Fruit fly (Drosophila melanogaster) whole organism, embryonic: Measurements from ENCODE around the gene Sk2.
A peak's percentile ranks its signal among the peaks of the same experiment; 100 is the strongest.

Source experiments
- C15 ChIP-seq: fragments of 200-800 bp; sonication (Bioruptor generic); IDR thresholded peaks from 3 replicates; pipeline ENCODE4 v1.3.6; 2022; ENCODE audit warnings: missing biosample characterization, missing genetic modification characterization
- CG1024 ChIP-seq: fragments of 200-800 bp; sonication (Bioruptor generic); IDR thresholded peaks from 2 replicates; pipeline ENCODE4 v1.3.6; 2022; ENCODE audit warnings: missing biosample characterization, missing genetic modification characterization
- CG10959 ChIP-seq: fragments of 200-800 bp; sonication (Bioruptor generic); IDR thresholded peaks from 2 replicates; pipeline ENCODE4 v1.3.6; 2022; ENCODE audit warnings: missing biosample characterization, missing genetic modification characterization
- CG11696 ChIP-seq: fragments of 200-800 bp; sonication (Bioruptor generic); IDR thresholded peaks from 2 replicates; pipeline ENCODE4 v1.3.6; 2022; ENCODE audit warnings: missing biosample characterization, missing genetic modification characterization
- CG12071 ChIP-seq: fragments of 200-800 bp; sonication (Bioruptor generic); optimal IDR thresholded peaks from 3 replicates; lab custom pipeline; 2018; ENCODE audit warnings: missing biosample characterization, mild to moderate bottlenecking, missing genetic modification characterization
- CG12104 ChIP-seq: fragments of 200-800 bp; sonication (Bioruptor generic); optimal IDR thresholded peaks from 3 replicates; lab custom pipeline; 2016; ENCODE audit warnings: missing biosample characterization, missing genetic modification characterization
- CG12299 ChIP-seq: fragments of 200-800 bp; sonication (Bioruptor generic); optimal IDR thresholded peaks from 2 replicates; lab custom pipeline; 2018; ENCODE audit warnings: missing biosample characterization, mild to moderate bottlenecking, missing genetic modification characterization
- CG15269 ChIP-seq: fragments of 200-800 bp; sonication (Bioruptor generic); optimal IDR thresholded peaks from 2 replicates; lab custom pipeline; 2018; ENCODE audit warnings: missing biosample characterization, mild to moderate bottlenecking, missing genetic modification characterization, moderate library complexity
- CG17328 ChIP-seq: fragments of 200-800 bp; sonication (Bioruptor generic); IDR thresholded peaks from 2 replicates; pipeline ENCODE4 v1.3.6; 2022; ENCODE audit warnings: missing biosample characterization, missing genetic modification characterization
- CG1792 ChIP-seq: fragments of 200-800 bp; sonication (Bioruptor generic); optimal IDR thresholded peaks from 2 replicates; lab custom pipeline; 2016; ENCODE audit warnings: missing biosample characterization, missing genetic modification characterization
- CG31388 ChIP-seq: fragments of 200-800 bp; sonication (Bioruptor generic); optimal IDR thresholded peaks from 2 replicates; lab custom pipeline; 2016; ENCODE audit warnings: missing biosample characterization, missing genetic modification characterization
- CG32772 ChIP-seq: fragments of 200-800 bp; sonication (Bioruptor generic); IDR thresholded peaks from 2 replicates; pipeline ENCODE4 v1.3.6; 2022; ENCODE audit warnings: missing biosample characterization, missing genetic modification characterization
- CG4617 ChIP-seq: fragments of 200-800 bp; sonication (Bioruptor generic); optimal IDR thresholded peaks from 3 replicates; lab custom pipeline; 2016; ENCODE audit warnings: missing biosample characterization, missing genetic modification characterization, borderline replicate concordance
- CG5953 ChIP-seq: fragments of 200-800 bp; sonication (Bioruptor generic); IDR thresholded peaks from 2 replicates; pipeline ENCODE4 v1.3.6; 2022; ENCODE audit warnings: missing biosample characterization, missing genetic modification characterization
- CG9437 ChIP-seq: fragments of 200-800 bp; sonication (Bioruptor generic); optimal IDR thresholded peaks from 2 replicates; lab custom pipeline; 2018; ENCODE audit warnings: missing biosample characterization, mild to moderate bottlenecking, missing genetic modification characterization
- CG9727 ChIP-seq: fragments of 200-800 bp; sonication (Bioruptor generic); optimal IDR thresholded peaks from 3 replicates; lab custom pipeline; 2017; ENCODE audit warnings: missing biosample characterization, mild to moderate bottlenecking, missing genetic modification characterization
- Chrac-16 ChIP-seq: fragments of 200-800 bp; sonication (Bioruptor generic); optimal IDR thresholded peaks from 3 replicates; lab custom pipeline; 2016; ENCODE audit warnings: missing biosample characterization, missing genetic modification characterization
- Dbx ChIP-seq: fragments of 200-800 bp; sonication (Bioruptor generic); IDR thresholded peaks from 3 replicates; pipeline ENCODE4 v1.3.6; 2022; ENCODE audit warnings: missing biosample characterization, missing genetic modification characterization
- Hey ChIP-seq: fragments of 200-800 bp; sonication (Bioruptor generic); optimal IDR thresholded peaks from 3 replicates; lab custom pipeline; 2018; ENCODE audit warnings: missing biosample characterization, mild to moderate bottlenecking, missing genetic modification characterization
- Hmr ChIP-seq: fragments of 200-800 bp; sonication (Bioruptor generic); optimal IDR thresholded peaks from 3 replicates; lab custom pipeline; 2017; ENCODE audit warnings: mild to moderate bottlenecking, missing biosample characterization, missing genetic modification reagents, missing genetic modification characterization
- Hr39 ChIP-seq: fragments of >200 bp; optimal IDR thresholded peaks from 2 replicates; lab custom pipeline; 2017
- MESR4 ChIP-seq: fragments of 200-800 bp; sonication (Bioruptor generic); optimal IDR thresholded peaks from 2 replicates; lab custom pipeline; 2018; ENCODE audit warnings: missing biosample characterization, mild to moderate bottlenecking, missing genetic modification characterization, moderate library complexity
- NfI ChIP-seq: fragments of 200-800 bp; sonication (Bioruptor generic); optimal IDR thresholded peaks from 3 replicates; lab custom pipeline; 2018; ENCODE audit warnings: missing biosample characterization, mild to moderate bottlenecking, missing genetic modification characterization, moderate library complexity
- Opbp ChIP-seq: fragments of 200-800 bp; sonication (Bioruptor generic); IDR thresholded peaks from 3 replicates; pipeline ENCODE4 v1.3.6; 2022; ENCODE audit warnings: missing biosample characterization, missing genetic modification characterization; ENCODE audit not compliant: partially characterized antibody
- PHDP ChIP-seq: fragments of 200-800 bp; sonication (Bioruptor generic); optimal IDR thresholded peaks from 3 replicates; lab custom pipeline; 2018; ENCODE audit warnings: missing biosample characterization, mild to moderate bottlenecking, missing genetic modification characterization, moderate library complexity
- Ptx1 ChIP-seq: fragments of 200-800 bp; sonication (Bioruptor generic); IDR thresholded peaks from 2 replicates; pipeline ENCODE4 v1.3.6; 2022; ENCODE audit warnings: missing biosample characterization, missing genetic modification characterization
- Stat92E ChIP-seq, 3 experiments: fragments of >200 bp in 2 of 3; fragments of 200-800 bp in 1 of 3; sonication (Bioruptor generic) in 1 of 3; optimal IDR thresholded peaks; 2 replicates each; lab custom pipeline; 2017 to 2019; ENCODE audit warnings: missing biosample characterization in 3 of 3, missing genetic modification characterization in 3 of 3, mild to moderate bottlenecking in 1 of 3, moderate library complexity in 1 of 3
- Taf1 ChIP-seq: fragments of 200-800 bp; sonication (Bioruptor generic); IDR thresholded peaks from 2 replicates; pipeline ENCODE4 v1.3.6; 2022; ENCODE audit warnings: missing biosample characterization, missing genetic modification characterization
- Usf ChIP-seq: fragments of 200-800 bp; sonication (Bioruptor generic); optimal IDR thresholded peaks from 2 replicates; lab custom pipeline; 2017; ENCODE audit warnings: missing genotype, missing biosample characterization, missing genetic modification characterization
- ac ChIP-seq: fragments of 200-800 bp; sonication (Bioruptor generic); optimal IDR thresholded peaks from 3 replicates; lab custom pipeline; 2017; ENCODE audit warnings: missing biosample characterization, mild to moderate bottlenecking, missing genetic modification characterization
- bbx ChIP-seq: fragments of 200-800 bp; sonication (Bioruptor generic); IDR thresholded peaks from 2 replicates; pipeline ENCODE4 v1.3.6; 2022; ENCODE audit warnings: missing biosample characterization, missing genetic modification characterization; ENCODE audit not compliant: partially characterized antibody
- crc ChIP-seq: fragments of 200-800 bp; sonication (Bioruptor generic); optimal IDR thresholded peaks from 2 replicates; lab custom pipeline; 2016; ENCODE audit warnings: missing biosample characterization, missing genetic modification characterization
- dati ChIP-seq: fragments of 200-800 bp; sonication (Bioruptor generic); IDR thresholded peaks from 2 replicates; pipeline ENCODE4 v1.3.6; 2022; ENCODE audit warnings: missing biosample characterization, missing genetic modification characterization
- ewg ChIP-seq: fragments of 200-800 bp; sonication (Bioruptor generic); optimal IDR thresholded peaks from 3 replicates; lab custom pipeline; 2017; ENCODE audit warnings: mild to moderate bottlenecking, missing biosample characterization, missing genetic modification reagents, missing genetic modification characterization
- gce ChIP-seq: fragments of 200-800 bp; sonication (Bioruptor generic); IDR thresholded peaks from 3 replicates; pipeline ENCODE4 v1.3.6; 2022; ENCODE audit warnings: missing biosample characterization, missing genetic modification characterization
- gcm2 ChIP-seq: fragments of 200-800 bp; sonication (Bioruptor generic); optimal IDR thresholded peaks from 2 replicates; lab custom pipeline; 2016; ENCODE audit warnings: missing biosample characterization, missing genetic modification characterization
- gfzf ChIP-seq: fragments of 200-800 bp; sonication (Bioruptor generic); optimal IDR thresholded peaks from 2 replicates; lab custom pipeline; 2016; ENCODE audit warnings: missing biosample characterization, mild to moderate bottlenecking, missing genetic modification characterization, moderate library complexity
- gt ChIP-seq: fragments of 200-800 bp; sonication (Bioruptor generic); IDR thresholded peaks from 2 replicates; pipeline ENCODE4 v1.3.6; 2022; ENCODE audit warnings: missing biosample characterization, missing genetic modification characterization
- her ChIP-seq: fragments of 200-800 bp; sonication (Bioruptor generic); optimal IDR thresholded peaks from 2 replicates; lab custom pipeline; 2016; ENCODE audit warnings: missing biosample characterization, missing genetic modification characterization
- mirr ChIP-seq: fragments of 200-800 bp; sonication (Bioruptor generic); optimal IDR thresholded peaks from 3 replicates; lab custom pipeline; 2018; ENCODE audit warnings: missing biosample characterization, mild to moderate bottlenecking, missing genetic modification characterization
- pb ChIP-seq: fragments of 200-800 bp; sonication (Bioruptor generic); optimal IDR thresholded peaks from 3 replicates; lab custom pipeline; 2016; ENCODE audit warnings: missing biosample characterization, missing genetic modification characterization
- psq ChIP-seq: fragments of 200-800 bp; sonication (Bioruptor generic); optimal IDR thresholded peaks from 2 replicates; lab custom pipeline; 2017; ENCODE audit warnings: missing biosample characterization, missing genetic modification characterization
- pum ChIP-seq: fragments of 200-800 bp; sonication (Bioruptor generic); optimal IDR thresholded peaks from 2 replicates; lab custom pipeline; 2016; ENCODE audit warnings: missing biosample characterization, missing genetic modification characterization
- sd ChIP-seq: fragments of 200-800 bp; sonication (Bioruptor generic); optimal IDR thresholded peaks from 3 replicates; lab custom pipeline; 2018; ENCODE audit warnings: missing biosample characterization, mild to moderate bottlenecking, missing genetic modification characterization, moderate library complexity
- seq ChIP-seq: fragments of 200-800 bp; sonication (Bioruptor generic); IDR thresholded peaks from 2 replicates; pipeline ENCODE4 v1.3.6; 2022; ENCODE audit warnings: missing biosample characterization, missing genetic modification characterization
- trem ChIP-seq: fragments of 200-800 bp; optimal IDR thresholded peaks from 3 replicates; lab custom pipeline; 2019; ENCODE audit warnings: missing biosample characterization, mild to moderate bottlenecking, missing genetic modification characterization, moderate library complexity
- vnd ChIP-seq: fragments of 200-800 bp; sonication (Bioruptor generic); IDR thresholded peaks from 3 replicates; pipeline ENCODE4 v1.3.6; 2022; ENCODE audit warnings: missing biosample characterization, missing genetic modification characterization; ENCODE audit not compliant: partially characterized antibody
- vvl ChIP-seq: fragments of 200-800 bp; sonication (Bioruptor generic); IDR thresholded peaks from 2 replicates; pipeline ENCODE4 v1.3.6; 2022; ENCODE audit warnings: missing biosample characterization, missing genetic modification characterization

Sk2 gene

dm6 chr3L:3081966-3082516 is 35.2 kb downstream of the Sk2 start (continued):
- TF ChIP-seq PHDP (tag; lab: Kevin White, UChicago), result peak; percentile 7
- no peak for TF ChIP-seq CG32772 (GFP tag; lab: Robert Waterston, UW)
- peak; percentile 65 for TF ChIP-seq mirr (GFP tag; lab: Kevin White, UChicago)
- no peak for TF ChIP-seq gt (GFP tag; lab: Robert Waterston, UW)
- TF ChIP-seq Hmr (GFP tag; lab: Kevin White, UChicago), result peak; percentile 18
- TF ChIP-seq dati, result no peak
- no peak for TF ChIP-seq Hey
- TF ChIP-seq vvl (GFP tag; lab: Robert Waterston, UW), result no peak
- TF ChIP-seq trem (tag; lab: Kevin White, UChicago), result no peak
- TF ChIP-seq, all 482 proteins: peak for 27

DNA sequence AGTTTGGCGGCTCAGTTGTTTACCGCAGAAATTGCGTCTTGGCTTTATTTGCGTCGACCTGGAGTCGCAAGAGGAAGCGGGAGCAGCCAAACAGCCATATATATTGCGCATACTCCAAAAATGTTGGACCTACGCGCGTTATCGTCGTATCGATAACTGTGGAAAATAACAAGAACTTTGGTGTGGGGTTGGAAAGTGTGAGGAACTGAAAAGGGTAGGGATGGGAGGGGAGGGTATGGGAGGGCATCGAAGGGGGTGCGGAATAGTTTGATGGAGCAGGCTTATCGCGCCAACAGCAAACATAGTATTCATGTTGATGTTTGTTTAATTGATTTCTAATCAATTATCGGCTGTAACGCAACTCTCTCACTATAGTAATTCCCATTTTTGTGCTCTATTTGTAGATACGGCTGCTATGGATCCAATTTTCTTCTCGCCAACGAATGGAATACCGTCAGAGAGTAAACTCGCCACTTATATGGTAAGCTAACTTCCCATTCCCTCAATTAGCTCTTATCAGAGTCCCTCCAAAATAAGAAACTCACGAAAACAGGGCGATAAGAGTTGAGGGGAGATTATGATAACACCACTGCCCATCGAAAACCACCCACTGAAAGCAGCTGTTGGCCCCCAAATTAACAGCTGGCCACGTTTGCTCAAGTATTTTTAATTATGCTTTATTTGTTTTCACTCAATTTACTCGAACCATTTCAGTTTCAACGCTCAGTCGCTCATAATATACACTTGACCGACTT is 36.6 kb downstream of the Sk2 start:
- TF ChIP-seq Chrac-16 (GFP tag; lab: Kevin White, UChicago), result no peak
- TF ChIP-seq CG12299 (tag; lab: Kevin White, UChicago), result peak; percentile 4
- TF ChIP-seq pum (GFP tag; lab: Kevin White, UChicago), result peak; percentile 46
- no peak for TF ChIP-seq CG4617 (GFP tag; lab: Kevin White, UChicago)
- TF ChIP-seq Dbx (GFP tag; lab: Robert Waterston, UW), result peak; percentile 34; the same call in 2 of the 3 replicates
- no peak for TF ChIP-seq CG1792 (GFP tag; lab: Kevin White, UChicago)
- no peak for TF ChIP-seq gfzf (GFP tag; lab: Kevin White, UChicago)
- TF ChIP-seq gcm2 (GFP tag; lab: Kevin White, UChicago), result no peak
- peak; percentile 70 for TF ChIP-seq CG1024 (GFP tag; lab: Robert Waterston, UW)
- TF ChIP-seq CG17328 (GFP tag; lab: Robert Waterston, UW), result peak; percentile 52; the same call in 1 of the 2 replicates
- TF ChIP-seq ac, result no peak
- no peak for TF ChIP-seq NfI
- peak; percentile 11 for TF ChIP-seq psq
- TF ChIP-seq Hr39 (lab: Kevin White, UChicago), result no peak
- no peak for TF ChIP-seq Taf1
- TF ChIP-seq pb (GFP tag; lab: Kevin White, UChicago), result no peak
- peak; percentile 65; the same call in 1 of the 3 replicates for TF ChIP-seq gce (GFP tag; lab: Robert Waterston, UW)
- no peak for TF ChIP-seq CG31388
- peak; percentile 77 for TF ChIP-seq CG9727 (GFP tag; lab: Kevin White, UChicago)
- TF ChIP-seq crc (GFP tag; lab: Kevin White, UChicago), result no peak
- no peak for TF ChIP-seq Usf (GFP tag; lab: Kevin White, UChicago)
- no peak for TF ChIP-seq CG11696 (GFP tag; lab: Robert Waterston, UW)
- no peak for TF ChIP-seq C15
- no peak for TF ChIP-seq MESR4
- no peak for TF ChIP-seq CG12104
- TF ChIP-seq seq (GFP tag; lab: Robert Waterston, UW), result peak; percentile 61; the same call in 1 of the 2 replicates
- peak; percentile 63 for TF ChIP-seq CG12071 (GFP tag; lab: Kevin White, UChicago)
- TF ChIP-seq Opbp, result no peak
- TF ChIP-seq CG9437, result peak; percentile 4
- TF ChIP-seq CG10959 (GFP tag; lab: Robert Waterston, UW), result no peak
- TF ChIP-seq sd (tag; lab: Kevin White, UChicago), result peak; percentile 95
- TF ChIP-seq Stat92E (GFP tag; optimal IDR thresholded peaks at IDR 0.05; lab: Kevin White, UChicago), result no peak
- TF ChIP-seq bbx (GFP tag; lab: Robert Waterston, UW), result no peak; the same call in 1 of the 2 replicates
- no peak for TF ChIP-seq CG15269
- peak; percentile 64 for TF ChIP-seq CG5953 (GFP tag; lab: Robert Waterston, UW)
- TF ChIP-seq Ptx1 (GFP tag; lab: Robert Waterston, UW), result 0 out of 2 replicates have a peak, but pooled peaks have one; percentile 31
- TF ChIP-seq her, result peak; percentile 39
- TF ChIP-seq ewg (GFP tag; lab: Kevin White, UChicago), result peak; percentile 67
- no peak; the same call in 2 of the 3 replicates for TF ChIP-seq vnd (GFP tag; lab: Robert Waterston, UW)
- TF ChIP-seq vvl (GFP tag; lab: Robert Waterston, UW), result peak; percentile 69
